Fruit fly (Drosophila melanogaster) whole organism, prepupa: Measurements from ENCODE around the gene Atat.

Experiments used
- Blimp-1 ChIP-seq: fragments of 200-800 bp; sonication (Bioruptor generic); optimal IDR thresholded peaks from 3 replicates; lab custom pipeline; 2017; ENCODE audit warnings: missing biosample characterization, missing genetic modification characterization, mild to moderate bottlenecking, moderate library complexity, missing genetic modification reagents
- CG15336 ChIP-seq: fragments of 200-800 bp; sonication (Bioruptor generic); IDR thresholded peaks from 2 replicates; pipeline ENCODE4 v1.3.6; 2022; ENCODE audit warnings: missing biosample characterization, missing genetic modification characterization
- CG1621 ChIP-seq: fragments of 200-800 bp; sonication (Bioruptor generic); optimal IDR thresholded peaks from 3 replicates; lab custom pipeline; 2018; ENCODE audit warnings: missing biosample characterization, mild to moderate bottlenecking, missing genetic modification characterization
- CG31627 ChIP-seq: fragments of 200-800 bp; sonication (Bioruptor generic); optimal IDR thresholded peaks from 3 replicates; lab custom pipeline; 2016; ENCODE audit warnings: missing biosample characterization, missing genetic modification characterization
- CG3919 ChIP-seq: fragments of 200-800 bp; sonication (Bioruptor generic); optimal IDR thresholded peaks from 3 replicates; lab custom pipeline; 2016; ENCODE audit warnings: missing biosample characterization, missing genetic modification characterization
- CG6163 ChIP-seq: fragments of 200-800 bp; sonication (Bioruptor generic); IDR thresholded peaks from 3 replicates; pipeline ENCODE4 v1.3.6; 2022; ENCODE audit warnings: missing biosample characterization, missing genetic modification characterization
- CG6854 ChIP-seq: fragments of 200-800 bp; sonication (Bioruptor generic); optimal IDR thresholded peaks from 2 replicates; lab custom pipeline; 2017; ENCODE audit warnings: missing biosample characterization, mild to moderate bottlenecking, missing genetic modification characterization
- CG8119 ChIP-seq: fragments of 200-800 bp; sonication (Bioruptor generic); IDR thresholded peaks from 3 replicates; pipeline ENCODE4 v1.3.6; 2022; ENCODE audit warnings: missing biosample characterization, missing genetic modification characterization
- CG8319 ChIP-seq: fragments of 200-800 bp; sonication (Bioruptor generic); optimal IDR thresholded peaks from 3 replicates; lab custom pipeline; 2016; ENCODE audit warnings: missing biosample characterization, missing genetic modification characterization
- CG8632 ChIP-seq: fragments of 200-800 bp; sonication (Bioruptor generic); optimal IDR thresholded peaks from 3 replicates; lab custom pipeline; 2016; ENCODE audit warnings: missing biosample characterization, missing genetic modification characterization
- Gug ChIP-seq: fragments of 200-800 bp; sonication (Bioruptor generic); IDR thresholded peaks from 2 replicates; pipeline ENCODE4 v1.3.6; 2022; ENCODE audit warnings: missing biosample characterization, missing genetic modification characterization
- Hr39 ChIP-seq: fragments of 200-800 bp; sonication (Bioruptor generic); optimal IDR thresholded peaks from 2 replicates; lab custom pipeline; 2016; ENCODE audit warnings: missing biosample characterization, missing genetic modification characterization
- Hr4 ChIP-seq: fragments of 200-800 bp; sonication (Bioruptor generic); optimal IDR thresholded peaks from 3 replicates; lab custom pipeline; 2016; ENCODE audit warnings: missing biosample characterization, missing genetic modification characterization
- Lpt ChIP-seq: fragments of 200-800 bp; sonication (Bioruptor generic); optimal IDR thresholded peaks from 3 replicates; lab custom pipeline; 2016; ENCODE audit warnings: missing biosample characterization, missing genetic modification characterization
- Sox102F ChIP-seq: fragments of 200-800 bp; sonication (Bioruptor generic); optimal IDR thresholded peaks from 2 replicates; lab custom pipeline; 2016; ENCODE audit warnings: missing biosample characterization, mild to moderate bottlenecking, missing genetic modification characterization
- Sox14 ChIP-seq: fragments of 200-800 bp; sonication (Bioruptor generic); optimal IDR thresholded peaks from 3 replicates; lab custom pipeline; 2016; ENCODE audit warnings: missing biosample characterization, missing genetic modification characterization
- achi ChIP-seq: fragments of 200-800 bp; sonication (Bioruptor generic); optimal IDR thresholded peaks from 3 replicates; lab custom pipeline; 2016; ENCODE audit warnings: missing biosample characterization, missing genetic modification characterization
- acj6 ChIP-seq: fragments of 200-800 bp; sonication (Bioruptor generic); optimal IDR thresholded peaks from 3 replicates; lab custom pipeline; 2016; ENCODE audit warnings: missing biosample characterization, missing genetic modification characterization
- cyc ChIP-seq: fragments of 200-800 bp; sonication (Bioruptor generic); optimal IDR thresholded peaks from 3 replicates; lab custom pipeline; 2016; ENCODE audit warnings: missing biosample characterization, missing genetic modification characterization
- dac ChIP-seq: fragments of 200-800 bp; sonication (Bioruptor generic); optimal IDR thresholded peaks from 2 replicates; lab custom pipeline; 2017; ENCODE audit warnings: missing biosample characterization, mild to moderate bottlenecking, missing genetic modification characterization
- dsx ChIP-seq: fragments of 200-800 bp; optimal IDR thresholded peaks from 3 replicates; lab custom pipeline; 2019; ENCODE audit warnings: missing biosample characterization, mild to moderate bottlenecking, missing genetic modification characterization, moderate library complexity; ENCODE audit not compliant: poor library complexity, severe bottlenecking
- fd59A ChIP-seq: fragments of 200-800 bp; sonication (Bioruptor generic); optimal IDR thresholded peaks from 2 replicates; lab custom pipeline; 2017; ENCODE audit warnings: missing biosample characterization, mild to moderate bottlenecking, missing genetic modification characterization, missing genetic modification reagents
- fkh ChIP-seq: fragments of 200-800 bp; sonication (Bioruptor generic); optimal IDR thresholded peaks from 3 replicates; lab custom pipeline; 2017; ENCODE audit warnings: missing biosample characterization, mild to moderate bottlenecking, missing genetic modification characterization, moderate library complexity
- lz ChIP-seq: fragments of 200-800 bp; sonication (Bioruptor generic); optimal IDR thresholded peaks from 3 replicates; lab custom pipeline; 2016; ENCODE audit warnings: missing biosample characterization, missing genetic modification characterization
- net ChIP-seq: fragments of 200-800 bp; sonication (Bioruptor generic); optimal IDR thresholded peaks from 3 replicates; lab custom pipeline; 2016; ENCODE audit warnings: missing biosample characterization, missing genetic modification characterization
- pdm3 ChIP-seq: fragments of 200-800 bp; sonication (Bioruptor generic); optimal IDR thresholded peaks from 3 replicates; lab custom pipeline; 2016; ENCODE audit warnings: missing biosample characterization, missing genetic modification characterization
- salr ChIP-seq, 2 experiments: fragments of 200-800 bp; sonication (Bioruptor generic); optimal IDR thresholded peaks; 3 replicates each; lab custom pipeline; 2016 to 2018; ENCODE audit warnings: missing biosample characterization in 2 of 2, missing genetic modification characterization in 2 of 2, mild to moderate bottlenecking in 1 of 2
- ss ChIP-seq, 2 experiments: fragments of 200-800 bp; sonication (Bioruptor generic); optimal IDR thresholded peaks; 2 replicates in 1 of 2; 3 replicates in 1 of 2; lab custom pipeline; 2017 to 2018; ENCODE audit warnings: mild to moderate bottlenecking in 2 of 2, missing biosample characterization in 2 of 2, missing genetic modification characterization in 2 of 2, moderate library complexity in 1 of 2
- svp ChIP-seq: fragments of 200-800 bp; sonication (Bioruptor generic); peaks from one replicate; lab custom pipeline; 2016; ENCODE audit warnings: missing biosample characterization, missing genetic modification characterization
- topi ChIP-seq: fragments of 200-800 bp; sonication (Bioruptor generic); optimal IDR thresholded peaks from 3 replicates; lab custom pipeline; 2016; ENCODE audit warnings: missing biosample characterization, missing genetic modification characterization
- vri ChIP-seq: fragments of 200-800 bp; sonication (Bioruptor generic); optimal IDR thresholded peaks from 3 replicates; lab custom pipeline; 2016; ENCODE audit warnings: missing biosample characterization, mild to moderate bottlenecking, missing genetic modification characterization

The Atat gene

DNA sequence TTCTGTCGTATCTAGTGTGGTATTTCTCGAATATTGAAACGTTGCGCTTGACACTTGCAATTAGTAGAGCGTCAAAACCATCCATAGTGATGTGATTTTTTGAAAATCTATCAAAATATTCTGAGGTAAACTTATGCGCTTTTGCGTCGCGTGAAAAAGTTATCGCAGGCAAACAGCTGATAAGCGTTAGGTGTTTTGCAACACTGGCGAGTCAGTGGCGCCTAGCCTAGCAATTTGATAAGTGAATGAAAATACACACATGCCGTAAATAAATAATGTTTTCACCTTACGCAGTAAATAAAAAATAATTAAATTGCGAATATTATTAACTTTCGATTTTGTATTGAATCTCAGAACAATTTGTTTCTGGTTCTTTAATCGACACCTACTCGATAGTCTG, 8.8 kb upstream of the Atat start, which contains the start of gene CG42526 (continued):
- TF ChIP-seq net (GFP tag; lab: Kevin White, UChicago) (peak; percentile 32), CG8632 (GFP tag; lab: Kevin White, UChicago) (peak; percentile 14), Hr4 (peak; percentile 79), cyc (GFP tag; lab: Kevin White, UChicago) (no peak), CG1621 (tag; lab: Kevin White, UChicago) (no peak), fd59A (GFP tag; lab: Kevin White, UChicago) (no peak), CG15336 (GFP tag; lab: Robert Waterston, UW) (peak; percentile 57), Hr39 (GFP tag; lab: Kevin White, UChicago) (peak; percentile 71), acj6 (GFP tag; lab: Kevin White, UChicago) (peak; percentile 51), vri (GFP tag; lab: Kevin White, UChicago) (peak; percentile 41), achi (peak; percentile 65), lz (GFP tag; lab: Kevin White, UChicago) (peak; percentile 57), Blimp-1 (GFP tag; lab: Kevin White, UChicago) (no peak), CG6163 (GFP tag; lab: Robert Waterston, UW) (no peak), dac (GFP tag; lab: Kevin White, UChicago) (no peak), CG31627 (GFP tag; lab: Kevin White, UChicago) (peak; percentile 67), topi (GFP tag; lab: Kevin White, UChicago) (peak; percentile 33), ss (GFP tag; optimal IDR thresholded peaks at IDR 0.05; lab: Kevin White, UChicago) (no peak), Sox102F (GFP tag; lab: Kevin White, UChicago) (peak; percentile 60), CG8319 (GFP tag; lab: Kevin White, UChicago) (no peak), CG3919 (GFP tag; lab: Kevin White, UChicago) (no peak), svp (GFP tag; lab: Kevin White, UChicago) (peak; percentile 77), Gug (GFP tag; lab: Robert Waterston, UW) (no peak), Lpt (GFP tag; lab: Kevin White, UChicago) (no peak), fkh (no peak), Sox14 (peak; percentile 58)

DNA sequence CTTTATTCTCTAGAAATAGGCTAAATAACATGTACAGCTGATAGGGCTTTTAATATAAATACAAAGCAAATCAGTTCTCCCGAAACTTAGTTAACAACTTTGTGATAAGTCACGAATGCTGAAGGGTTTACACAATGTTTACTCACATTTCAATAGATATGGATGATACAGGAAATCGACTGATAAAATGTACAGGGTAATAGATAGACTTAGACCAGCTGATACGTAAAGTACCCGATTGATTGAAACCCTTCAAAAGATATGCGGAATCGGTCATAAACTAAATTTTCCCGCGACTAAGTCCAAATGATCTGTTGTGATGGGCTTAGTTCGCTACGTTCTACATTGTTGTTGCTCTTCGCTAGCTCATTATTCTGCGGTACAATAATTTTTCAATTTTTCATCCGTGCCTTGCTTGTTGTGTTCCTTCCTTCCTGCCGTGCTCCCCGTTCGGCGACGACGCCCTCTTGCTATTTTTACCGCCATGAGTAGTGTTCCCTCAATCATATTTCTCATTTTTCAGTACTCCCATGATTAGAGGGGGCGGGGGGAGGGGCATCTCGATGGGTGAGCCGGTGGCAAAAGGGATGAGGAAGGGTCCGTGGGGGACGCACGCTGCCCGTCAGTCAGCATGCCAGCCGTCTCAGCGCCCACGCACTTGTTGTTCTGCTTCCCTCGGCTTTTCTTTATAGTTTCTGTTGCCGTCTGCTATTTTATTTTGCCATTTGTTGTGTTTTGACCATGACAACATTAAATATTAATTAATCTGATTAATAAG, 6.4 kb upstream of the Atat start:
- TF ChIP-seq Hr4: no peak
- peak; percentile 72 for TF ChIP-seq dsx (GFP tag; lab: Kevin White, UChicago)
- no peak for TF ChIP-seq CG8119
- TF ChIP-seq achi: no peak
- TF ChIP-seq, all 60 proteins: peak for 1

DNA sequence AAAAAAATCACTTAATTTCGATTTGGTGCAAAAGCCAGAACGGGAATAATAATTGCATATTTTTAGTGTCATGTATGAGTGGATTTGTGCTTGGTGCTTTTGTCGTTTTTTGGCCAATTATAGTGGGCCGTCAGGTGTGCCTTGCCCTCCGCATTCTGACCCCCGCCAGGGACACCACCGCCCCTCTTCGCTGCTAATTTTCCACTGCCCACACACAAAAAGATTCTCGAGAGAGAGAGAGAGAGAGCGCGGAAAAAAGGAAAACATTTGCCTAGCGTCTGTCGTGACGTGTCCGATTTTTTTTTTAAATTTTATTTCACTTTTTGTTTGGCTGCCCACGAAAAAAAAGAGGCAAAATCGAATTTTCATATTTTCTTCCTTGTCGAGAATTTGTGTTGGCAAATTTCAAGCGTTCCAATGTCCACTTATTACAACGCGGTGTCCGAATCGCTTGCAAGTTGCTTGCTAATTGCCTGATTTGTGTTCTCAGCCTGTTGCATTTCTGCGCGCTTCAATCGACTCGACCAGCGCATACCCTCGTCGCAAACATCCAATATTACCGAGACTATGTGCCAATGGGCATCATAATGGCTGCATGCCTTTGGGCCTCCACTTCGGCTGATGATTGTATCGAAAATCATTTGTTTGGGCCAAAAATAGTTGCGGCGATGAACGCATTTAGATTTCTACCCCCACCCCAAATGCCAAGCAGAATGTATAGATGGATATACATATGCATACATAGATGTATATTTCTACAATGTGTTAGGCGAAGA, 5.5 kb upstream of the Atat start:
- TF ChIP-seq CG15336 (GFP tag; lab: Robert Waterston, UW) (peak; percentile 20; the same call in 1 of the 2 replicates), CG6854 (GFP tag; lab: Kevin White, UChicago) (no peak)

DNA sequence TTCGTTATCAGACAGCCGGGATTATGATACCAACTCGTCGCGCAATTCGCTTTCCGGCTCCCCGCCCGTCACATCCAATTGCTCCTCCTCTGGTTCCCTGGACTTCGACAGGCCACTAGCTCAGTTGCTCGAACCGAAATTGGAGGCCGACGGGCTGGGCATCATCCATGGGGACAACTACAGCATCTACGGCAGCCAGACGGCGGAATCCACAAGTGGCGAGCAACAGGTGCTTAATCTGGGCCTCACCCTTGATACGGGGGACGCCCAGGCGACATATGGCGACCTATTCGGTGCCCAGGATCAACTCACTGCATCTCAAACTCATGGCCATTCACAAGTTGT, 4.0 kb upstream of the Atat start:
- TF ChIP-seq salr (GFP tag; optimal IDR thresholded peaks at IDR 0.05; lab: Kevin White, UChicago) (no peak), svp (GFP tag; lab: Kevin White, UChicago) (peak; percentile 57), CG6163 (GFP tag; lab: Robert Waterston, UW) (no peak), pdm3 (GFP tag; lab: Kevin White, UChicago) (no peak)
